Worm (Caenorhabditis elegans) whole organism, mixed stage, embryonic: Measurements from ENCODE around the gene ttr-35.

Experiments used
- ces-1 ChIP-seq: fragments of 150-350 bp; optimal IDR thresholded peaks from 2 replicates; lab custom pipeline; 2014; ENCODE audit warnings: missing biosample characterization, missing genetic modification reagents, missing genetic modification characterization
- elt-3 ChIP-seq: fragments of 150-350 bp; optimal IDR thresholded peaks from 2 replicates; lab custom pipeline; 2014; ENCODE audit warnings: missing biosample characterization, missing genetic modification characterization
- lin-13 ChIP-seq: fragments of 150-350 bp; optimal IDR thresholded peaks from 2 replicates; lab custom pipeline; 2014; ENCODE audit warnings: missing biosample characterization, missing genetic modification characterization
- mep-1 ChIP-seq: fragments of 150-350 bp; optimal IDR thresholded peaks from 2 replicates; lab custom pipeline; 2017; ENCODE audit warnings: missing biosample characterization, missing genetic modification reagents, missing genetic modification characterization, inconsistent platforms
- nhr-237 ChIP-seq: fragments of 150-350 bp; optimal IDR thresholded peaks from 2 replicates; lab custom pipeline; 2014; ENCODE audit warnings: missing biosample characterization, missing genetic modification characterization
- pha-4 ChIP-seq: fragments of 150-350 bp; optimal IDR thresholded peaks from 2 replicates; lab custom pipeline; 2018; ENCODE audit warnings: missing biosample characterization, missing genetic modification reagents, missing genetic modification characterization
- unc-39 ChIP-seq: fragments of 150-350 bp; optimal IDR thresholded peaks from 2 replicates; lab custom pipeline; 2014; ENCODE audit warnings: missing biosample characterization, missing genetic modification characterization
- unc-62 ChIP-seq: fragments of 150-350 bp; optimal IDR thresholded peaks from 2 replicates; lab custom pipeline; 2014; ENCODE audit warnings: missing biosample characterization, missing genetic modification reagents, missing genetic modification characterization
- ztf-11 ChIP-seq: fragments of 150-350 bp; optimal IDR thresholded peaks from 2 replicates; lab custom pipeline; 2014; ENCODE audit warnings: missing biosample characterization, missing genetic modification characterization

DNA sequence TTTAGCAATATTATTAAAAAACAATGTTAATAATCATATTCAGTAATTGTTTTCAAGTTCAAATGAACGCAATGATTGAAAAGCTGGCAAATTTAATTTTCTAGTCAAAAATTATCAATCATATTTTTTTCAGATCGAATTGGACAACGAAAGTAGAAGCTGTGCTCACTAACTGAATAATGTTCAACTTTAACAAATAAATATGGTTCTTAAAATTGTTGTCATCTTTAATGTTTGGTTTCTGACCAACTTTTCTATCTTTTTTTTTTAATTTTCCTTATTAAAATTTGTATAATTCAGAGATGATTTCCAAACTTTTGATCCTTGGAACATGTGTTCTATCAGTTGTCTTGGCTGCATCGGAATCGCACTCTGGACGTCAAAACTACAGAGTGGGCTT lies at the start of gene ttr-35:
- TF ChIP-seq ces-1 (GFP tag; lab: Kevin White, UChicago) (no peak), lin-13 (no peak), mep-1 (tag; lab: Kevin White, UChicago) (no peak), elt-3 (tag; lab: Kevin White, UChicago) (no peak), pha-4 (tag; lab: Kevin White, UChicago) (no peak), unc-39 (tag; lab: Kevin White, UChicago) (no peak), ztf-11 (tag; lab: Kevin White, UChicago) (no peak), unc-62 (no peak), nhr-237 (tag; lab: Kevin White, UChicago) (no peak)
